Worm (Caenorhabditis elegans): ENCODE measurements around the gene R11H6.5.

- TF ChIP-seq ceh-9 (tag; optimal IDR thresholded peaks at IDR 0.05): no peak
- no peak for TF ChIP-seq nfya-1 (tag; optimal IDR thresholded peaks at IDR 0.05; ENCODE audit: insufficient read depth)
- TF ChIP-seq fkh-10 (GFP tag; optimal IDR thresholded peaks at IDR 0.05): no peak
- TF ChIP-seq nhr-43 (tag; optimal IDR thresholded peaks at IDR 0.05; ENCODE audit: poor library complexity, severe bottlenecking): no peak
- TF ChIP-seq snpc-4 (tag; optimal IDR thresholded peaks at IDR 0.05): no peak
- TF ChIP-seq pqm-1 (tag; optimal IDR thresholded peaks at IDR 0.05): no peak
- no peak for TF ChIP-seq unc-39 (tag; optimal IDR thresholded peaks at IDR 0.05)
- no peak for TF ChIP-seq nhr-28 (tag; optimal IDR thresholded peaks at IDR 0.05)
- TF ChIP-seq nhr-25 (tag; optimal IDR thresholded peaks at IDR 0.05): no peak
- TF ChIP-seq elt-2 (tag; optimal IDR thresholded peaks at IDR 0.05): peak; percentile 72
- TF ChIP-seq unc-62 (GFP tag; optimal IDR thresholded peaks at IDR 0.05): no peak
Measured at ce11 chrV:14595984-14596383, 16.0 kb downstream of the R11H6.5 start.
